Worm (Caenorhabditis elegans) whole organism, L3 larva: Measurements from ENCODE around the gene fbxa-115.

ENCODE experiments used
- R02D3.7 ChIP-seq: fragments of 150-350 bp; optimal IDR thresholded peaks from 2 replicates; lab custom pipeline; 2014; ENCODE audit warnings: missing biosample characterization, missing genetic modification characterization
- ZK546.5 ChIP-seq: sonication (generic microtip); optimal IDR thresholded peaks from 2 replicates; lab custom pipeline; 2017; ENCODE audit warnings: missing biosample characterization, missing genetic modification characterization
- ama-1 ChIP-seq: fragments of 150-350 bp; optimal IDR thresholded peaks from 2 replicates; lab custom pipeline; 2018
- egl-5 ChIP-seq: fragments of 150-350 bp; optimal IDR thresholded peaks from 2 replicates; lab custom pipeline; 2017; ENCODE audit warnings: missing biosample characterization, missing genetic modification reagents, missing genetic modification characterization, inconsistent platforms
- elt-1 ChIP-seq: fragments of 150-350 bp; optimal IDR thresholded peaks from 2 replicates; lab custom pipeline; 2014; ENCODE audit warnings: missing biosample characterization, missing genetic modification characterization
- elt-2 ChIP-seq: sonication (generic microtip); optimal IDR thresholded peaks from 2 replicates; lab custom pipeline; 2016; ENCODE audit warnings: missing genetic modification reagents, mild to moderate bottlenecking, missing genetic modification characterization, missing compliant biosample characterization
- elt-3 ChIP-seq, 3 experiments: fragments of 150-350 bp in 1 of 3; sonication (generic microtip) in 2 of 3; optimal IDR thresholded peaks; 2 replicates in 2 of 3; 4 replicates in 1 of 3; lab custom pipeline; 2014 to 2017; ENCODE audit warnings: missing biosample characterization in 3 of 3, missing genetic modification characterization in 3 of 3
- fkh-10 ChIP-seq: sonication (generic microtip); optimal IDR thresholded peaks from 2 replicates; lab custom pipeline; 2017; ENCODE audit warnings: missing biosample characterization, missing genetic modification reagents, missing genetic modification characterization
- fkh-2 ChIP-seq: fragments of 150-350 bp; optimal IDR thresholded peaks from 2 replicates; lab custom pipeline; 2014; ENCODE audit warnings: missing biosample characterization, missing genetic modification reagents, missing genetic modification characterization
- fos-1 ChIP-seq: fragments of 150-350 bp; optimal IDR thresholded peaks from 2 replicates; lab custom pipeline; 2014; ENCODE audit warnings: missing biosample characterization, missing genetic modification characterization
- hmg-11 ChIP-seq: sonication (generic microtip); optimal IDR thresholded peaks from 2 replicates; lab custom pipeline; 2016; ENCODE audit warnings: missing genetic modification characterization, missing compliant biosample characterization
- jun-1 ChIP-seq: fragments of 150-350 bp; optimal IDR thresholded peaks from 2 replicates; lab custom pipeline; 2014; ENCODE audit warnings: missing biosample characterization, missing genetic modification reagents, missing genetic modification characterization
- lin-15B ChIP-seq: fragments of 150-350 bp; optimal IDR thresholded peaks from 2 replicates; lab custom pipeline; 2014; ENCODE audit warnings: missing biosample characterization, missing genetic modification characterization
- lin-39 ChIP-seq: fragments of 150-350 bp; optimal IDR thresholded peaks from 2 replicates; lab custom pipeline; 2018; ENCODE audit warnings: missing biosample characterization, missing genetic modification reagents, missing genetic modification characterization
- lsy-12 ChIP-seq: sonication (generic microtip); optimal IDR thresholded peaks from 2 replicates; lab custom pipeline; 2016; ENCODE audit warnings: mild to moderate bottlenecking, missing genetic modification characterization, missing compliant biosample characterization
- mml-1 ChIP-seq: fragments of 150-350 bp; sonication (generic microtip); optimal IDR thresholded peaks from 3 replicates; lab custom pipeline; 2014; ENCODE audit warnings: missing biosample characterization, missing genetic modification characterization
- nfya-1 ChIP-seq: sonication (generic microtip); optimal IDR thresholded peaks from 2 replicates; lab custom pipeline; 2017; ENCODE audit warnings: missing genetic modification characterization, mild to moderate bottlenecking, missing compliant biosample characterization, antibody characterized with exemption, moderate library complexity; ENCODE audit not compliant: insufficient read depth
- nhr-11 ChIP-seq: fragments of 150-350 bp; optimal IDR thresholded peaks from 2 replicates; lab custom pipeline; 2014; ENCODE audit warnings: missing biosample characterization, missing genetic modification characterization
- nhr-23 ChIP-seq: fragments of 150-350 bp; optimal IDR thresholded peaks from 2 replicates; lab custom pipeline; 2014; ENCODE audit warnings: missing biosample characterization, missing genetic modification reagents, missing genetic modification characterization
- nhr-237 ChIP-seq: fragments of 150-350 bp; optimal IDR thresholded peaks from 2 replicates; lab custom pipeline; 2014; ENCODE audit warnings: missing biosample characterization, missing genetic modification characterization
- nhr-28 ChIP-seq: fragments of 150-350 bp; optimal IDR thresholded peaks from 2 replicates; lab custom pipeline; 2014; ENCODE audit warnings: missing biosample characterization, missing genetic modification characterization
- nhr-76 ChIP-seq: fragments of 150-350 bp; sonication (generic microtip); optimal IDR thresholded peaks from 5 replicates; lab custom pipeline; 2014; ENCODE audit warnings: missing biosample characterization, missing genetic modification characterization
- nhr-77 ChIP-seq: fragments of 150-350 bp; optimal IDR thresholded peaks from 2 replicates; lab custom pipeline; 2014; ENCODE audit warnings: missing biosample characterization, missing genetic modification characterization
- pha-4 ChIP-seq: fragments of 150-350 bp; optimal IDR thresholded peaks from 2 replicates; lab custom pipeline; 2014; ENCODE audit warnings: missing biosample characterization, missing genetic modification reagents, missing genetic modification characterization
- pqm-1 ChIP-seq: fragments of 150-350 bp; optimal IDR thresholded peaks from 2 replicates; lab custom pipeline; 2017; ENCODE audit warnings: missing biosample characterization, missing genetic modification characterization, inconsistent platforms
- sea-2 ChIP-seq: fragments of 150-350 bp; sonication (generic microtip); optimal IDR thresholded peaks from 4 replicates; lab custom pipeline; 2014; ENCODE audit warnings: missing biosample characterization, missing genetic modification reagents, missing genetic modification characterization
- skn-1 ChIP-seq: fragments of 150-350 bp; optimal IDR thresholded peaks from 2 replicates; lab custom pipeline; 2014; ENCODE audit warnings: missing biosample characterization, missing genetic modification characterization
- unc-62 ChIP-seq: fragments of 150-350 bp; sonication (generic microtip); optimal IDR thresholded peaks from 4 replicates; lab custom pipeline; 2014; ENCODE audit warnings: missing biosample characterization, missing genetic modification reagents, missing genetic modification characterization
- ztf-11 ChIP-seq: fragments of 150-350 bp; optimal IDR thresholded peaks from 2 replicates; lab custom pipeline; 2014; ENCODE audit warnings: missing biosample characterization, missing genetic modification characterization

The fbxa-115 gene

ce11 chrV:20182311-20182710 lies 9.6 kb downstream of the fbxa-115 start:
- TF ChIP-seq fos-1 (tag; lab: Kevin White, UChicago) (no peak), ZK546.5 (no peak), lin-15B (tag; lab: Kevin White, UChicago) (no peak), hmg-11 (tag; lab: Kevin White, UChicago) (no peak), fkh-10 (GFP tag; lab: Kevin White, UChicago) (no peak), unc-62 (GFP tag; lab: Kevin White, UChicago) (no peak)

ce11 chrV:20171941-20172340 lies 20.0 kb downstream of the fbxa-115 start, which contains the start of gene srw-39:
Gene srw-39, minus strand, starts transcription at chrV:20172041.
- TF ChIP-seq ZK546.5 (no peak), lsy-12 (tag; lab: Kevin White, UChicago) (no peak), skn-1 (no peak), nhr-28 (tag; lab: Kevin White, UChicago) (no peak), egl-5 (no peak), elt-1 (tag; lab: Kevin White, UChicago) (no peak), nhr-76 (no peak), nhr-23 (tag; lab: Kevin White, UChicago) (no peak), elt-3 (tag; optimal IDR thresholded peaks at IDR 0.05; lab: Kevin White, UChicago) (no peak), nhr-237 (tag; lab: Kevin White, UChicago) (no peak), fkh-10 (GFP tag; lab: Kevin White, UChicago) (no peak), lin-15B (tag; lab: Kevin White, UChicago) (no peak), ama-1 (lab: Kevin White, UChicago) (no peak), unc-62 (GFP tag; lab: Kevin White, UChicago) (no peak), lin-39 (tag; lab: Kevin White, UChicago) (no peak), mml-1 (tag; lab: Kevin White, UChicago) (no peak), elt-2 (tag; lab: Kevin White, UChicago) (no peak), pha-4 (tag; lab: Kevin White, UChicago) (no peak), nhr-11 (tag; lab: Kevin White, UChicago) (no peak)

ce11 chrV:20165808-20166207 lies 26.1 kb downstream of the fbxa-115 start:
- peak; percentile 90 for TF ChIP-seq skn-1
- no peak for TF ChIP-seq elt-3 (tag; optimal IDR thresholded peaks at IDR 0.05; lab: Kevin White, UChicago)
- TF ChIP-seq elt-2 (tag; lab: Kevin White, UChicago) = peak; percentile 71

- TF ChIP-seq sea-2 (no peak), jun-1 (tag; lab: Kevin White, UChicago) (peak; percentile 74), pha-4 (tag; lab: Kevin White, UChicago) (peak; percentile 43), pqm-1 (tag; lab: Kevin White, UChicago) (peak; percentile 73), fkh-2 (no peak), nhr-237 (tag; lab: Kevin White, UChicago) (no peak), ztf-11 (tag; lab: Kevin White, UChicago) (no peak), R02D3.7 (tag; lab: Kevin White, UChicago) (no peak), nfya-1 (tag; lab: Kevin White, UChicago) (peak; percentile 13), ama-1 (lab: Kevin White, UChicago) (peak; percentile 89), elt-1 (tag; lab: Kevin White, UChicago) (no peak), nhr-77 (tag; lab: Kevin White, UChicago) (no peak), lsy-12 (tag; lab: Kevin White, UChicago) (peak; percentile 77), fos-1 (tag; lab: Kevin White, UChicago) (peak; percentile 8), elt-2 (tag; lab: Kevin White, UChicago) (peak; percentile 99), mml-1 (tag; lab: Kevin White, UChicago) (no peak)
These were observed 27.7 kb downstream of the fbxa-115 start, which contains the start of gene F19B2.5 for ce11 chrV:20164059-20164892. Gene F19B2.5, minus strand, starts transcription at chrV:20164165.

DNA sequence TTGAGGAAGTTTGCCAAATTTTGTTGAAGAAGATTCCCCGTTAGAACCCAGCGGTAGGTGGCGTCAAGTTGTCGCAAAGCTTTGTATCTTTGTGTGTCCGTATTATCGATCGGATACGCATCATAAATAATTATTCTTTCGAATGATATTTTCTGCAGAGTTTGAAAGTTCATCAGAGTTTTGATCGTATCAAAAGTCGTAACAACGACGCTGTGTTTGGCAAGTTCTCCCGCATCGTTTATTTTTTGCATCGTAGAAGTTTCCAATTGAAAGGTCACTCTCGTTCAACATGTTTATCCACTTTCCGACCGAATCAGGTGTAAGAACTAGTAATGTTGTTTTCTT lies 28.9 kb downstream of the fbxa-115 start:
- TF ChIP-seq ama-1 (lab: Kevin White, UChicago) = peak; percentile 77
- TF ChIP-seq nfya-1 (tag; lab: Kevin White, UChicago) = no peak
- no peak for TF ChIP-seq pqm-1 (tag; lab: Kevin White, UChicago)
- TF ChIP-seq, all 47 proteins: peak for 1
